Worm (Caenorhabditis elegans) whole organism, mixed stage, embryonic: ENCODE data around the gene gst-44.

Experiments used
- M03D4.4 ChIP-seq: sonication (generic microtip); optimal IDR thresholded peaks from 2 replicates; lab custom pipeline; 2017; ENCODE audit warnings: mild to moderate bottlenecking, missing genetic modification characterization, missing compliant biosample characterization
- bed-3 ChIP-seq: fragments of 200-800 bp; sonication (Bioruptor generic); optimal IDR thresholded peaks from 3 replicates; lab custom pipeline; 2018; ENCODE audit warnings: mild to moderate bottlenecking, missing genetic modification characterization, moderate library complexity, missing compliant biosample characterization
- blmp-1 ChIP-seq: fragments of 150-350 bp; optimal IDR thresholded peaks from 2 replicates; lab custom pipeline; 2014; ENCODE audit warnings: missing biosample characterization, missing genetic modification characterization
- ceh-39 ChIP-seq: fragments of 150-350 bp; optimal IDR thresholded peaks from 2 replicates; lab custom pipeline; 2014; ENCODE audit warnings: missing biosample characterization, missing genetic modification characterization
- ceh-43 ChIP-seq: fragments of 200-800 bp; sonication (Bioruptor generic); optimal IDR thresholded peaks from 2 replicates; lab custom pipeline; 2018; ENCODE audit warnings: mild to moderate bottlenecking, missing genetic modification characterization, moderate library complexity, missing compliant biosample characterization
- ceh-83 ChIP-seq: fragments of 200-800 bp; sonication (Bioruptor generic); optimal IDR thresholded peaks from 2 replicates; lab custom pipeline; 2018; ENCODE audit warnings: mild to moderate bottlenecking, missing genetic modification characterization, missing compliant biosample characterization
- ces-1 ChIP-seq: fragments of 150-350 bp; optimal IDR thresholded peaks from 2 replicates; lab custom pipeline; 2014; ENCODE audit warnings: missing biosample characterization, missing genetic modification reagents, missing genetic modification characterization
- cnd-1 ChIP-seq: fragments of 200-800 bp; sonication (Bioruptor generic); optimal IDR thresholded peaks from 2 replicates; lab custom pipeline; 2018; ENCODE audit warnings: mild to moderate bottlenecking, missing genetic modification characterization, missing compliant biosample characterization
- drap-1 ChIP-seq: fragments of 200-800 bp; sonication (Bioruptor generic); optimal IDR thresholded peaks from 3 replicates; lab custom pipeline; 2018; ENCODE audit warnings: mild to moderate bottlenecking, missing genetic modification characterization, missing compliant biosample characterization
- elt-1 ChIP-seq: sonication (generic microtip); optimal IDR thresholded peaks from 2 replicates; lab custom pipeline; 2017; ENCODE audit warnings: missing genetic modification characterization, mild to moderate bottlenecking, missing compliant biosample characterization, antibody characterized with exemption, moderate library complexity, borderline replicate concordance; ENCODE audit not compliant: insufficient read depth
- elt-3 ChIP-seq: fragments of 150-350 bp; optimal IDR thresholded peaks from 2 replicates; lab custom pipeline; 2014; ENCODE audit warnings: missing biosample characterization, missing genetic modification characterization
- flh-1 ChIP-seq: fragments of 200-800 bp; sonication (Bioruptor generic); optimal IDR thresholded peaks from 2 replicates; lab custom pipeline; 2018; ENCODE audit warnings: mild to moderate bottlenecking, missing genetic modification characterization, moderate library complexity, missing compliant biosample characterization
- ham-2 ChIP-seq: fragments of 200-800 bp; sonication (Bioruptor generic); optimal IDR thresholded peaks from 2 replicates; lab custom pipeline; 2018; ENCODE audit warnings: mild to moderate bottlenecking, missing genetic modification characterization, missing compliant biosample characterization
- hlh-1 ChIP-seq: fragments of 150-350 bp; optimal IDR thresholded peaks from 2 replicates; lab custom pipeline; 2014; ENCODE audit warnings: missing biosample characterization, missing genetic modification reagents, missing genetic modification characterization
- lin-13 ChIP-seq: fragments of 150-350 bp; optimal IDR thresholded peaks from 2 replicates; lab custom pipeline; 2014; ENCODE audit warnings: missing biosample characterization, missing genetic modification characterization
- lin-32 ChIP-seq: fragments of 200-800 bp; sonication (Bioruptor generic); optimal IDR thresholded peaks from 2 replicates; lab custom pipeline; 2018; ENCODE audit warnings: mild to moderate bottlenecking, missing genetic modification characterization, missing compliant biosample characterization
- lsy-2 ChIP-seq: fragments of 150-350 bp; optimal IDR thresholded peaks from 2 replicates; lab custom pipeline; 2014; ENCODE audit warnings: missing biosample characterization, missing genetic modification characterization
- mab-5 ChIP-seq: fragments of 150-350 bp; optimal IDR thresholded peaks from 2 replicates; lab custom pipeline; 2014; ENCODE audit warnings: missing biosample characterization, missing genetic modification characterization
- mep-1 ChIP-seq: fragments of 150-350 bp; optimal IDR thresholded peaks from 2 replicates; lab custom pipeline; 2017; ENCODE audit warnings: missing biosample characterization, missing genetic modification reagents, missing genetic modification characterization, inconsistent platforms
- mls-2 ChIP-seq: sonication (generic microtip); optimal IDR thresholded peaks from 2 replicates; lab custom pipeline; 2016; ENCODE audit warnings: mild to moderate bottlenecking, missing genetic modification characterization, moderate library complexity, missing compliant biosample characterization
- nhr-12 ChIP-seq: fragments of 150-350 bp; optimal IDR thresholded peaks from 2 replicates; lab custom pipeline; 2014; ENCODE audit warnings: missing biosample characterization, missing genetic modification characterization
- nhr-2 ChIP-seq: fragments of 150-350 bp; optimal IDR thresholded peaks from 2 replicates; lab custom pipeline; 2014; ENCODE audit warnings: missing biosample characterization, missing genetic modification characterization
- nhr-237 ChIP-seq: fragments of 150-350 bp; optimal IDR thresholded peaks from 2 replicates; lab custom pipeline; 2014; ENCODE audit warnings: missing biosample characterization, missing genetic modification characterization
- nhr-28 ChIP-seq: fragments of 150-350 bp; optimal IDR thresholded peaks from 2 replicates; lab custom pipeline; 2014; ENCODE audit warnings: missing biosample characterization, missing genetic modification characterization
- nhr-76 ChIP-seq: sonication (generic microtip); optimal IDR thresholded peaks from 2 replicates; lab custom pipeline; 2017; ENCODE audit warnings: missing biosample characterization, missing genetic modification characterization
- pha-4 ChIP-seq: fragments of 150-350 bp; optimal IDR thresholded peaks from 2 replicates; lab custom pipeline; 2018; ENCODE audit warnings: missing biosample characterization, missing genetic modification reagents, missing genetic modification characterization
- sem-2 ChIP-seq: fragments of 200-800 bp; sonication (Bioruptor generic); optimal IDR thresholded peaks from 2 replicates; lab custom pipeline; 2018; ENCODE audit warnings: mild to moderate bottlenecking, missing genetic modification characterization, missing compliant biosample characterization
- snpc-4 ChIP-seq: fragments of 150-350 bp; optimal IDR thresholded peaks from 2 replicates; lab custom pipeline; 2014; ENCODE audit warnings: missing biosample characterization, missing genetic modification characterization
- sptf-1 ChIP-seq: sonication (generic microtip); optimal IDR thresholded peaks from 2 replicates; lab custom pipeline; 2017; ENCODE audit warnings: mild to moderate bottlenecking, missing genetic modification characterization, moderate library complexity, missing compliant biosample characterization
- tbx-8 ChIP-seq: fragments of 200-800 bp; sonication (Bioruptor generic); optimal IDR thresholded peaks from 2 replicates; lab custom pipeline; 2018; ENCODE audit warnings: mild to moderate bottlenecking, missing genetic modification characterization, moderate library complexity, missing compliant biosample characterization
- unc-120 ChIP-seq: sonication (generic microtip); optimal IDR thresholded peaks from 2 replicates; lab custom pipeline; 2017; ENCODE audit warnings: missing genetic modification characterization, missing compliant biosample characterization; ENCODE audit not compliant: poor library complexity, severe bottlenecking
- unc-39 ChIP-seq: fragments of 150-350 bp; optimal IDR thresholded peaks from 2 replicates; lab custom pipeline; 2014; ENCODE audit warnings: missing biosample characterization, missing genetic modification characterization
- unc-62 ChIP-seq: fragments of 150-350 bp; optimal IDR thresholded peaks from 2 replicates; lab custom pipeline; 2014; ENCODE audit warnings: missing biosample characterization, missing genetic modification reagents, missing genetic modification characterization
- zip-8 ChIP-seq: fragments of 150-350 bp; optimal IDR thresholded peaks from 2 replicates; lab custom pipeline; 2014; ENCODE audit warnings: missing biosample characterization, missing genetic modification characterization
- ztf-11 ChIP-seq: fragments of 150-350 bp; optimal IDR thresholded peaks from 2 replicates; lab custom pipeline; 2014; ENCODE audit warnings: missing biosample characterization, missing genetic modification characterization

The gst-44 gene

DNA sequence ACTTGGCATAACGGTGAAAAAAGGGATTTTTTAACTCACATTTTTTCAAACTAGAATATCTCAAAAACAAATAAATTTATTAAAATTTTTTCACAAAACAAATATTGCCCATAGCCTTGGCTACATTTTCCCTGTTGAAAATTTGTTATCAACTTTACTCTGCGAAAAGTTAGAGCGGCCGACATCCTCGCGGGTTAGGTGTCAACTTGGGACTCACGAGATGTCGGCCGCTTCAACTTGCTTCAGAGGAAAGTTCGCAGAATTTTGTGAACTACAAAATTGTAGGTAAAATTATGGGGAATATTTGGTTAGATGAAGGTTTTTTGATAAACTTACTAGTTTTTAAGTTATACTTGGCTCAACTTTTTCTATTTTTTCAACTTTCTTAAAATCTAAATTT is 38.9 kb upstream of the gst-44 start:
- TF ChIP-seq mep-1 (tag; lab: Kevin White, UChicago): no peak
- TF ChIP-seq pha-4: no peak
- no peak for TF ChIP-seq ceh-83 (GFP tag; lab: Kevin White, UChicago)
- TF ChIP-seq flh-1: no peak
- no peak for TF ChIP-seq hlh-1 (tag; lab: Kevin White, UChicago)
- no peak for TF ChIP-seq ceh-43
- no peak for TF ChIP-seq unc-39 (tag; lab: Kevin White, UChicago)
- TF ChIP-seq drap-1 (GFP tag; lab: Kevin White, UChicago): no peak
- TF ChIP-seq ham-2 (GFP tag; lab: Kevin White, UChicago): no peak
- TF ChIP-seq lin-32 (GFP tag; lab: Kevin White, UChicago): no peak
- no peak for TF ChIP-seq ces-1
- TF ChIP-seq unc-120 (tag; lab: Kevin White, UChicago): no peak
- no peak for TF ChIP-seq sem-2 (GFP tag; lab: Kevin White, UChicago)
- TF ChIP-seq M03D4.4 (tag; lab: Kevin White, UChicago): no peak
- TF ChIP-seq elt-1 (tag; lab: Kevin White, UChicago): no peak
- TF ChIP-seq mls-2 (tag; lab: Kevin White, UChicago): no peak
- TF ChIP-seq nhr-237 (tag; lab: Kevin White, UChicago): no peak
- TF ChIP-seq bed-3: no peak
- TF ChIP-seq ceh-39: no peak
- TF ChIP-seq unc-62 (GFP tag; lab: Kevin White, UChicago): no peak
- TF ChIP-seq, all 35 proteins: peak for 0

DNA sequence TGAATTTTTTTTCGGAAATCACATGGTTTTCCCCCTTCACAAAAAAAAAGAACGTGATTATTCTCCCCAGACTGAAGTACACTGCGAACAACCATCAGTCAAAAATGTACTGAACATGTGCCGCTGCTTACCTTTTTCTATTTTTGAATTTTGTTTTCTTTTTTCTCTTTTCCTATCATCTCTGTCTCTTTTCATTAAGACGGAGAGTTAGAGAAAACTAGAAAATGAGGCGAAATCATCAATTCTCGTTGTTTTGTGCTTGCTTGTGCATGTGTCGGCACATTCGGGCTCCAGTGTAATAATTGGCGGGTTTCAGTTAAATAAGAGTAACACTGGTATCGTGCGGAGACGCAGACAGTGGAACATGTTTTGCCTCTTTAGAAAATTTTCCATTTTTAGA is 38.4 kb upstream of the gst-44 start:
- TF ChIP-seq mls-2 (tag; lab: Kevin White, UChicago) (no peak), flh-1 (no peak), lsy-2 (tag; lab: Kevin White, UChicago) (no peak), unc-120 (tag; lab: Kevin White, UChicago) (peak; percentile 67), unc-62 (GFP tag; lab: Kevin White, UChicago) (peak; percentile 12), elt-1 (tag; lab: Kevin White, UChicago) (no peak), mep-1 (tag; lab: Kevin White, UChicago) (no peak), pha-4 (no peak), bed-3 (no peak), nhr-237 (tag; lab: Kevin White, UChicago) (no peak), sem-2 (GFP tag; lab: Kevin White, UChicago) (no peak), zip-8 (no peak), unc-39 (tag; lab: Kevin White, UChicago) (no peak), ceh-43 (no peak), hlh-1 (tag; lab: Kevin White, UChicago) (peak; percentile 39), blmp-1 (tag; lab: Kevin White, UChicago) (no peak), ztf-11 (tag; lab: Kevin White, UChicago) (no peak), drap-1 (GFP tag; lab: Kevin White, UChicago) (no peak), ces-1 (no peak)

DNA sequence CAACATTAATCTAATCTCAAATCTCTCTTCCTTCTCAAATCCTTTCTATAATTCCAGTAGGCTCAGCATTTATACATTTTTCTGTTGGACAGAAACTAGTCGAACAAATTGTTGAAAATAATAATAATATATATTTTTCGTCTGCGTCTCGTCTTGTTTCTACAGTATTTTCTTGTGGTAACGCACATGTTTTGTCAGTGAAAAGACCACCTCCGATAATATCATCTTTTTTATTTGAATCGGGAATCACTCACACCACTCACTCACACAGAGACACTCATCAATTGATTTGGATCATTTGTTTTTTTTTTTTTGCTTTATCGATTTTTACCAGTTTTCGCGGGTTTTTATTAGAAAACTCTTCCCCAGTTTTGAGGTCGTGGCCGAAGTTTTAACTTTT is 36.0 kb upstream of the gst-44 start:
- TF ChIP-seq mab-5 (no peak), sptf-1 (no peak), cnd-1 (no peak), tbx-8 (GFP tag; lab: Kevin White, UChicago) (no peak), ztf-11 (tag; lab: Kevin White, UChicago) (no peak), drap-1 (GFP tag; lab: Kevin White, UChicago) (no peak), snpc-4 (tag; lab: Kevin White, UChicago) (no peak), nhr-237 (tag; lab: Kevin White, UChicago) (no peak), sem-2 (GFP tag; lab: Kevin White, UChicago) (no peak), ces-1 (no peak)

DNA sequence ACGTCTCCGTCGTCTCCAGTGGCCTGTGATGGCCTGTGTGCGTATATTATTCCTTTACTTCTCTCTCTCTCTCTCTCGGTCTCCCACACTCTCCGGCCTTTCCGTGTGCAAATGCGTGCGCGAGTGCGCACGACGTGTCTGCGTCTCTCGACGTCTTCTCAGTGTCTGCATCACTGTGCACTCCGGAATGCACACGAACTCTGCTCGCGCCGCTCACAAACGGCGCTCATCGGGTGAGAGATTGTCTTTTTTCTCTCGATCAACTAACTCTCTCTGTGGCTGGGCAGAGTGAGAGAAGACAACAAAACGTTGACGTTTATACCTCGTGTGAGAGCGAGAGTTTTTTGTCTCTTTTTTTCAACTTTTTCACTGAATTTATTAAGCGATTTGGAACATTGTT is 34.8 kb upstream of the gst-44 start:
- TF ChIP-seq nhr-76 (tag; lab: Kevin White, UChicago) (no peak), sptf-1 (peak; percentile 65), tbx-8 (GFP tag; lab: Kevin White, UChicago) (no peak), mab-5 (no peak), ceh-43 (no peak), ztf-11 (tag; lab: Kevin White, UChicago) (peak; percentile 51), bed-3 (no peak), M03D4.4 (tag; lab: Kevin White, UChicago) (peak; percentile 8), ces-1 (peak; percentile 76), mls-2 (tag; lab: Kevin White, UChicago) (peak; percentile 77), mep-1 (tag; lab: Kevin White, UChicago) (peak; percentile 42), nhr-12 (tag; lab: Kevin White, UChicago) (no peak), nhr-28 (tag; lab: Kevin White, UChicago) (no peak), ceh-83 (GFP tag; lab: Kevin White, UChicago) (no peak), elt-3 (peak; percentile 58), sem-2 (GFP tag; lab: Kevin White, UChicago) (no peak), lin-32 (GFP tag; lab: Kevin White, UChicago) (no peak), nhr-2 (tag; lab: Kevin White, UChicago) (peak; percentile 85), blmp-1 (tag; lab: Kevin White, UChicago) (peak; percentile 42), elt-1 (tag; lab: Kevin White, UChicago) (no peak), snpc-4 (tag; lab: Kevin White, UChicago) (no peak), cnd-1 (peak; percentile 33), drap-1 (GFP tag; lab: Kevin White, UChicago) (peak; percentile 37), lin-13 (tag; lab: Kevin White, UChicago) (peak; percentile 42), hlh-1 (tag; lab: Kevin White, UChicago) (peak; percentile 22), pha-4 (peak; percentile 70), unc-62 (GFP tag; lab: Kevin White, UChicago) (peak; percentile 47), nhr-237 (tag; lab: Kevin White, UChicago) (peak; percentile 51), zip-8 (no peak), ham-2 (GFP tag; lab: Kevin White, UChicago) (peak; percentile 55), flh-1 (no peak), ceh-39 (peak; percentile 49), lsy-2 (tag; lab: Kevin White, UChicago) (peak; percentile 22), unc-39 (tag; lab: Kevin White, UChicago) (no peak), unc-120 (tag; lab: Kevin White, UChicago) (peak; percentile 59)
